Fruit fly (Drosophila melanogaster): ENCODE data around the gene Plzf.

The Plzf gene

DNA sequence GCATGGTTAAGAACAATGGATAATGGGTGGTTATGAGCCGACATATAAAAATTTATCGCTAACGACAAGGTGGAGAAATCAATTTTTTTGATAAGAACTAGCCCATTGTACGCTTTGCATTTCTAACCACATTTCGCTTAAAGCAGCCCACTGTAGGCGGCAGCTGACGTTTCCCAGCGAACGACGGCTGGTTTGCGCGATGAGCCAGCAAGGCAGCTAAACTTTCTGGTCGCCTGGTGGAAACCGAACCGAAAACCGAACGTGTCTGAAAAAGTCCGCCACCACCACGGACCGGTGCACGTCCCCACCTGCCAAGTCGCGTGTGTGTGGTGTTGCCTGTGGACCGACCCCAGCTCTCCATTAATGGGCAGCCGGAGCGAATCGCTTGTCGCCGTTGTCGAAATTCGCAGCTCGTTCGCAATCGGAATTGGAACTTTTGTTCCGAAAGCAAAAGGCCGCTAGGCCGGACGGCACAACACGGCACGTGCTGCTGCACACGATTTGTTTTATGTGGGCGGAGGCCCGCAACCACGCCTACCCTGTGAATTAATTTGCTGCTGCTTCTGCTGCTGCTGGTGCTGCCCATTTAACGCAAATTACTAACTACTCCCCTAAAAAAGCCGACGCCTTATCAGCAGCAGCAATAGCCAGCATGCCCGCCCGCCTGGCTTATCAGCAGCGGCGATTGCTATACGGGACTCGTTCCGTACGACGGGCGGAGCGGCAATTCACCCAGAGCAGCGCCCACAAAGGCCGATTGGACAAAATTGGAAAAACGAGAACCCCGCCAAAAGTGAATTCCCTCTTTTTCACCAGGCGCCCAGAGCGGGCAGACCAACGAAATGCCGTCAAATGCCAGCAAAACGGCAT lies 45.6 kb downstream of the Plzf start:
- TF ChIP-seq OdsH (GFP tag; optimal IDR thresholded peaks at IDR 0.05): peak; percentile 1
- TF ChIP-seq fru (GFP tag; optimal IDR thresholded peaks at IDR 0.05): peak; percentile 5
- peak; percentile 8 for TF ChIP-seq Dfd (GFP tag; optimal IDR thresholded peaks at IDR 0.05)
- TF ChIP-seq brk (GFP tag; optimal IDR thresholded peaks at IDR 0.05): no peak
- TF ChIP-seq CG9705 (GFP tag; optimal IDR thresholded peaks at IDR 0.05): no peak
- TF ChIP-seq h (GFP tag; optimal IDR thresholded peaks at IDR 0.05): peak; percentile 88
- TF ChIP-seq rgr (GFP tag; optimal IDR thresholded peaks at IDR 0.05): peak; percentile 2
- TF ChIP-seq Vsx2 (GFP tag; optimal IDR thresholded peaks at IDR 0.05; ENCODE audit: partially characterized antibody): no peak
- no peak for TF ChIP-seq Dif (GFP tag; optimal IDR thresholded peaks at IDR 0.05; ENCODE audit: partially characterized antibody)
- TF ChIP-seq tai (GFP tag; optimal IDR thresholded peaks at IDR 0.05): no peak
- no peak for TF ChIP-seq Hr78 (GFP tag; optimal IDR thresholded peaks at IDR 0.05)
- no peak for TF ChIP-seq sage (GFP tag; optimal IDR thresholded peaks at IDR 0.05)
- no peak for TF ChIP-seq jim (GFP tag; optimal IDR thresholded peaks at IDR 0.05)
- TF ChIP-seq dl (GFP tag; optimal IDR thresholded peaks at IDR 0.05; ENCODE audit: insufficient read depth in 1 of 2, partially characterized antibody in 2 of 2): peak; percentile 64 to 90
- no peak for TF ChIP-seq Myc (optimal IDR thresholded peaks at IDR 0.05)
- peak; percentile 20 for TF ChIP-seq Sp1 (GFP tag; optimal IDR thresholded peaks at IDR 0.05)
- TF ChIP-seq Mio (GFP tag; optimal IDR thresholded peaks at IDR 0.05): no peak
- TF ChIP-seq dmrt93B (GFP tag; optimal IDR thresholded peaks at IDR 0.05): no peak
- no peak for TF ChIP-seq sv (GFP tag; optimal IDR thresholded peaks at IDR 0.05)
- peak; percentile 0 for TF ChIP-seq psq (GFP tag; optimal IDR thresholded peaks at IDR 0.05)
- TF ChIP-seq GATAd (GFP tag; optimal IDR thresholded peaks at IDR 0.05): no peak
- TF ChIP-seq CG32264 (GFP tag; optimal IDR thresholded peaks at IDR 0.05): no peak
- TF ChIP-seq dsf (GFP tag; optimal IDR thresholded peaks at IDR 0.05; ENCODE audit: borderline replicate concordance): no peak
- no peak for TF ChIP-seq Rel (GFP tag; optimal IDR thresholded peaks at IDR 0.05)
- TF ChIP-seq Rel (tag; optimal IDR thresholded peaks at IDR 0.05): peak; percentile 99
- no peak for TF ChIP-seq pan (optimal IDR thresholded peaks at IDR 0.05)
- peak; percentile 63 for TF ChIP-seq br (GFP tag; optimal IDR thresholded peaks at IDR 0.05)
- no peak for TF ChIP-seq Abd-B (GFP tag; optimal IDR thresholded peaks at IDR 0.05)
- peak; percentile 8 for TF ChIP-seq Hnf4 (GFP tag; optimal IDR thresholded peaks at IDR 0.05)
- TF ChIP-seq N (GFP tag; optimal IDR thresholded peaks at IDR 0.05): no peak
- peak; percentile 49 for TF ChIP-seq HLH106 (tag; optimal IDR thresholded peaks at IDR 0.05)
- peak in 1 of 2 experiments; percentile 46 for TF ChIP-seq foxo (GFP tag; optimal IDR thresholded peaks at IDR 0.05)
- TF ChIP-seq ey (GFP tag; optimal IDR thresholded peaks at IDR 0.05): no peak
- no peak for TF ChIP-seq usp (GFP tag; optimal IDR thresholded peaks at IDR 0.05)
- TF ChIP-seq Hr83 (GFP tag; optimal IDR thresholded peaks at IDR 0.05; ENCODE audit: poor library complexity, severe bottlenecking): peak; percentile 50
- no peak for TF ChIP-seq lola (GFP tag; optimal IDR thresholded peaks at IDR 0.05)
- TF ChIP-seq woc (GFP tag; optimal IDR thresholded peaks at IDR 0.05): peak; percentile 84
- peak; percentile 40 for TF ChIP-seq Jra (GFP tag; optimal IDR thresholded peaks at IDR 0.05)
- no peak for TF ChIP-seq CrebA (GFP tag; optimal IDR thresholded peaks at IDR 0.05; ENCODE audit: borderline replicate concordance)

DNA sequence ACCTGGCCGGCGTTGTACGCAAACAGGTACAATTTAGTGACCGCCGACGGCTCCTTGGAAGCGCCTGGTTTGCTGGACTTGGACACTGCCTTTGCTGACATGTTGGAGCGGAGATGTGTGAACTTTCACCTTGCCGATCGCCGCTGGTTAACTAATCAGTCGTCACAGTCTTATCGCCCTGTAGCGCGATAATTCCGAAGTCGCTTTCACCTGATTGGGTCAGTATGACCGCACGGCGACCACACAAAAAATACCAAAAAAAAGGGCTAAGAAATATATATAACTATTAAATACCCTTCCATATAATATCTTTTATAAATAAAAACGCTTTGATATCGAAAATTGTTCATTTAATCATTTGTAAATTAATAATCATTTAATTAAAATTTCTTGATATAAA lies 46.7 kb downstream of the Plzf start, which contains the start of gene Hacd1:
Hacd1 (minus strand) TSS at position 216 of the 400 bp plus-strand sequence.
- no peak for TF ChIP-seq Rel (GFP tag; optimal IDR thresholded peaks at IDR 0.05)
- peak; percentile 7 for TF ChIP-seq Rel (tag; optimal IDR thresholded peaks at IDR 0.05)
- no peak for TF ChIP-seq Vsx2 (GFP tag; optimal IDR thresholded peaks at IDR 0.05; ENCODE audit: partially characterized antibody)
- TF ChIP-seq CrebA (GFP tag; optimal IDR thresholded peaks at IDR 0.05; ENCODE audit: borderline replicate concordance): no peak
- TF ChIP-seq fru (GFP tag; optimal IDR thresholded peaks at IDR 0.05): no peak
- no peak for TF ChIP-seq woc (GFP tag; optimal IDR thresholded peaks at IDR 0.05)
- no peak for TF ChIP-seq Dfd (GFP tag; optimal IDR thresholded peaks at IDR 0.05)
- TF ChIP-seq jim (GFP tag; optimal IDR thresholded peaks at IDR 0.05): no peak
- TF ChIP-seq Jra (GFP tag; optimal IDR thresholded peaks at IDR 0.05): no peak

All from whole organism, wandering third instar larva.